Worm (Caenorhabditis elegans) whole organism, young adult: ENCODE measurements around the gene F54H12.5.

Source experiments
- ama-1 ChIP-seq, 3 experiments: fragments of 150-350 bp in 1 of 3; sonication (generic microtip) in 2 of 3; optimal IDR thresholded peaks; 2 replicates each; lab custom pipeline; 2014 to 2018; ENCODE audit warnings: missing biosample characterization in 2 of 3, missing genetic modification characterization in 2 of 3, missing genetic modification reagents in 2 of 3
- attf-3 ChIP-seq: fragments of 200-800 bp; sonication (Bioruptor generic); conservative IDR thresholded peaks from 2 replicates; pipeline ENCODE4 v1.3.6; 2022; ENCODE audit warnings: missing genetic modification reagents, missing genetic modification characterization, missing compliant biosample characterization
- ceh-58 ChIP-seq: fragments of 200-800 bp; sonication (Bioruptor generic); IDR thresholded peaks from 2 replicates; pipeline ENCODE4 v1.3.6; 2022; ENCODE audit warnings: missing genetic modification characterization, missing compliant biosample characterization
- hlh-12 ChIP-seq: sonication (generic microtip); optimal IDR thresholded peaks from 2 replicates; lab custom pipeline; 2016; ENCODE audit warnings: missing genetic modification characterization, missing compliant biosample characterization
- let-607 ChIP-seq, 2 experiments: fragments of 200-800 bp in 1 of 2; sonication (Bioruptor generic) in 1 of 2; sonication (generic microtip) in 1 of 2; optimal IDR thresholded peaks; 2 replicates each; lab custom pipeline; 2016 to 2018; ENCODE audit warnings: mild to moderate bottlenecking in 2 of 2, missing compliant biosample characterization in 2 of 2, missing genetic modification characterization in 2 of 2, moderate library complexity in 2 of 2, missing genotype in 1 of 2
- mes-4 ChIP-seq: sonication (generic microtip); optimal IDR thresholded peaks from 2 replicates; lab custom pipeline; 2016; ENCODE audit warnings: missing genotype, missing genetic modification characterization, missing compliant biosample characterization
- ztf-6 ChIP-seq: fragments of 200-800 bp; sonication (Bioruptor generic); IDR thresholded peaks from 2 replicates; pipeline ENCODE4 v1.3.6; 2022; ENCODE audit warnings: missing genetic modification reagents, missing genetic modification characterization, missing compliant biosample characterization

- TF ChIP-seq ceh-58 (GFP tag; lab: Robert Waterston, UW) (no peak), mes-4 (tag; lab: Kevin White, UChicago) (no peak), ama-1 (optimal IDR thresholded peaks at IDR 0.05; lab: Kevin White, UChicago) (no peak), ama-1 (GFP tag; optimal IDR thresholded peaks at IDR 0.05; lab: Kevin White, UChicago) (no peak), hlh-12 (tag; lab: Kevin White, UChicago) (no peak), let-607 (tag; optimal IDR thresholded peaks at IDR 0.05; lab: Kevin White, UChicago) (no peak), ztf-6 (GFP tag; lab: Robert Waterston, UW) (no peak), attf-3 (GFP tag; lab: Robert Waterston, UW) (no peak)
Measured at ce11 chrIII:7972687-7973086, 726 bp upstream of the F54H12.5 start.
